Fruit fly (Drosophila melanogaster) whole organism, embryonic: ENCODE data around the gene CG14341.
A peak's percentile ranks its signal among the peaks of the same experiment; 100 is the strongest.

Experiments used
- Atf3 ChIP-seq: fragments of 200-800 bp; sonication (Bioruptor generic); optimal IDR thresholded peaks from 3 replicates; lab custom pipeline; 2016; ENCODE audit warnings: missing biosample characterization, missing genetic modification characterization
- CG12071 ChIP-seq: fragments of 200-800 bp; sonication (Bioruptor generic); optimal IDR thresholded peaks from 3 replicates; lab custom pipeline; 2018; ENCODE audit warnings: missing biosample characterization, mild to moderate bottlenecking, missing genetic modification characterization
- CG12104 ChIP-seq: fragments of 200-800 bp; sonication (Bioruptor generic); optimal IDR thresholded peaks from 3 replicates; lab custom pipeline; 2016; ENCODE audit warnings: missing biosample characterization, missing genetic modification characterization
- CG13296 ChIP-seq: fragments of 200-800 bp; sonication (Bioruptor generic); optimal IDR thresholded peaks from 3 replicates; lab custom pipeline; 2018; ENCODE audit warnings: missing biosample characterization, mild to moderate bottlenecking, missing genetic modification characterization
- CG1602 ChIP-seq: fragments of 200-800 bp; sonication (Bioruptor generic); optimal IDR thresholded peaks from 3 replicates; lab custom pipeline; 2016; ENCODE audit warnings: missing biosample characterization, missing genetic modification characterization
- CG18476 ChIP-seq: fragments of 200-800 bp; sonication (Bioruptor generic); optimal IDR thresholded peaks from 2 replicates; lab custom pipeline; 2016; ENCODE audit warnings: missing biosample characterization, mild to moderate bottlenecking, missing genetic modification characterization
- CG18764 ChIP-seq: fragments of 200-800 bp; sonication (Bioruptor generic); optimal IDR thresholded peaks from 3 replicates; lab custom pipeline; 2016; ENCODE audit warnings: missing biosample characterization, missing genetic modification characterization
- CG2712 ChIP-seq: fragments of 200-800 bp; optimal IDR thresholded peaks from 3 replicates; lab custom pipeline; 2019; ENCODE audit warnings: missing biosample characterization, mild to moderate bottlenecking, missing genetic modification characterization, moderate library complexity
- CG43689 ChIP-seq: fragments of 200-800 bp; sonication (Bioruptor generic); IDR thresholded peaks from 2 replicates; pipeline ENCODE4 v1.3.6; 2022; ENCODE audit warnings: missing biosample characterization, missing genetic modification characterization
- CG4404 ChIP-seq: fragments of 200-800 bp; sonication (Bioruptor generic); IDR thresholded peaks from 2 replicates; pipeline ENCODE4 v1.3.6; 2022; ENCODE audit warnings: missing biosample characterization, missing genetic modification characterization
- CG6175 ChIP-seq: fragments of 200-800 bp; sonication (Bioruptor generic); IDR thresholded peaks from 3 replicates; pipeline ENCODE4 v1.3.6; 2022; ENCODE audit warnings: missing biosample characterization, missing genetic modification characterization
- CG7786 ChIP-seq: fragments of 200-800 bp; sonication (Bioruptor generic); optimal IDR thresholded peaks from 2 replicates; lab custom pipeline; 2016; ENCODE audit warnings: missing biosample characterization, missing genetic modification characterization
- CG8089 ChIP-seq: fragments of 200-800 bp; sonication (Bioruptor generic); optimal IDR thresholded peaks from 3 replicates; lab custom pipeline; 2016; ENCODE audit warnings: missing biosample characterization, missing genetic modification characterization
- CG8290 ChIP-seq, 3 experiments: fragments of 200-800 bp; sonication (Bioruptor generic); optimal IDR thresholded peaks; 2 replicates each; lab custom pipeline; 2016 to 2019; ENCODE audit warnings: missing biosample characterization in 3 of 3, missing genetic modification characterization in 3 of 3, mild to moderate bottlenecking in 2 of 3, moderate library complexity in 1 of 3
- CG8765 ChIP-seq: fragments of 200-800 bp; sonication (Bioruptor generic); IDR thresholded peaks from 2 replicates; pipeline ENCODE4 v1.3.6; 2022; ENCODE audit warnings: missing biosample characterization, missing genetic modification characterization
- CoRest ChIP-seq: fragments of 200-800 bp; sonication (Bioruptor generic); optimal IDR thresholded peaks from 3 replicates; lab custom pipeline; 2018; ENCODE audit warnings: missing biosample characterization, mild to moderate bottlenecking, missing genetic modification characterization, moderate library complexity
- D19A ChIP-seq: fragments of 200-800 bp; optimal IDR thresholded peaks from 3 replicates; lab custom pipeline; 2019; ENCODE audit warnings: missing biosample characterization, mild to moderate bottlenecking, missing genetic modification characterization, moderate library complexity
- Dek ChIP-seq: fragments of 200-800 bp; sonication (Bioruptor generic); optimal IDR thresholded peaks from 3 replicates; lab custom pipeline; 2019; ENCODE audit warnings: missing biosample characterization, mild to moderate bottlenecking, missing genetic modification characterization, moderate library complexity
- E2f1 ChIP-seq: fragments of 200-800 bp; sonication (Bioruptor generic); IDR thresholded peaks from 2 replicates; pipeline ENCODE4 v1.3.6; 2022; ENCODE audit warnings: missing biosample characterization, missing genetic modification characterization
- Fer1 ChIP-seq: fragments of 200-800 bp; sonication (Bioruptor generic); optimal IDR thresholded peaks from 2 replicates; lab custom pipeline; 2017; ENCODE audit warnings: missing biosample characterization, mild to moderate bottlenecking, missing genetic modification characterization
- Hr78 ChIP-seq, 2 experiments: fragments of 200-800 bp in 1 of 2; fragments of >200 bp in 1 of 2; sonication (Bioruptor generic) in 1 of 2; optimal IDR thresholded peaks; 2 replicates each; lab custom pipeline; 2017 to 2019; ENCODE audit warnings: missing biosample characterization in 2 of 2, missing genetic modification characterization in 2 of 2, mild to moderate bottlenecking in 1 of 2, moderate library complexity in 1 of 2
- MBD-R2 ChIP-seq: fragments of 200-800 bp; sonication (Bioruptor generic); IDR thresholded peaks from 2 replicates; pipeline ENCODE4 v1.3.6; 2022; ENCODE audit warnings: missing biosample characterization, missing genetic modification characterization
- Mrtf ChIP-seq: fragments of 200-800 bp; sonication (Bioruptor generic); IDR thresholded peaks from 3 replicates; pipeline ENCODE4 v1.3.6; 2022; ENCODE audit warnings: missing biosample characterization, missing genetic modification characterization
- NC2α ChIP-seq: fragments of 200-800 bp; sonication (Bioruptor generic); optimal IDR thresholded peaks from 2 replicates; lab custom pipeline; 2016; ENCODE audit warnings: missing biosample characterization, missing genetic modification characterization
- NK7.1 ChIP-seq: fragments of 200-800 bp; sonication (Bioruptor generic); optimal IDR thresholded peaks from 3 replicates; lab custom pipeline; 2016; ENCODE audit warnings: missing biosample characterization, missing genetic modification characterization
- Oli ChIP-seq: fragments of 200-800 bp; sonication (Bioruptor generic); optimal IDR thresholded peaks from 2 replicates; lab custom pipeline; 2018; ENCODE audit warnings: missing biosample characterization, mild to moderate bottlenecking, missing genetic modification characterization, moderate library complexity
- Rfx ChIP-seq: fragments of 200-800 bp; sonication (Bioruptor generic); IDR thresholded peaks from 2 replicates; pipeline ENCODE4 v1.3.6; 2022; ENCODE audit warnings: missing biosample characterization, missing genetic modification characterization
- Scr ChIP-seq: fragments of 200-800 bp; sonication (Bioruptor generic); IDR thresholded peaks from 2 replicates; pipeline ENCODE4 v1.3.6; 2022; ENCODE audit warnings: missing biosample characterization, missing genetic modification characterization; ENCODE audit not compliant: partially characterized antibody
- Side ChIP-seq: fragments of 200-800 bp; sonication (Bioruptor generic); optimal IDR thresholded peaks from 2 replicates; lab custom pipeline; 2016; ENCODE audit warnings: missing biosample characterization, missing genetic modification characterization
- TFAM ChIP-seq: fragments of 200-800 bp; sonication (Bioruptor generic); optimal IDR thresholded peaks from 2 replicates; lab custom pipeline; 2017; ENCODE audit warnings: missing biosample characterization, missing genetic modification characterization, inconsistent platforms
- ac ChIP-seq: fragments of 200-800 bp; sonication (Bioruptor generic); optimal IDR thresholded peaks from 3 replicates; lab custom pipeline; 2017; ENCODE audit warnings: missing biosample characterization, mild to moderate bottlenecking, missing genetic modification characterization
- aop ChIP-seq: fragments of 200-800 bp; sonication (Bioruptor generic); IDR thresholded peaks from 2 replicates; pipeline ENCODE4 v1.3.6; 2022; ENCODE audit warnings: missing biosample characterization, missing genetic modification characterization
- ash1 ChIP-seq: fragments of 200-800 bp; sonication (Bioruptor generic); optimal IDR thresholded peaks from 2 replicates; lab custom pipeline; 2018; ENCODE audit warnings: missing biosample characterization, mild to moderate bottlenecking, missing genetic modification characterization
- ato ChIP-seq: fragments of 200-800 bp; sonication (Bioruptor generic); IDR thresholded peaks from 2 replicates; pipeline ENCODE4 v1.3.6; 2022; ENCODE audit warnings: missing biosample characterization, missing genetic modification characterization; ENCODE audit not compliant: partially characterized antibody
- bowl ChIP-seq: fragments of 200-800 bp; sonication (Bioruptor generic); IDR thresholded peaks from 2 replicates; pipeline ENCODE4 v1.3.6; 2022; ENCODE audit warnings: missing biosample characterization, missing genetic modification characterization
- br ChIP-seq: fragments of >200 bp; optimal IDR thresholded peaks from 2 replicates; lab custom pipeline; 2017
- chm ChIP-seq: fragments of 200-800 bp; sonication (Bioruptor generic); IDR thresholded peaks from 2 replicates; pipeline ENCODE4 v1.3.6; 2022; ENCODE audit warnings: missing biosample characterization, missing genetic modification characterization
- chn ChIP-seq: fragments of 200-800 bp; sonication (Bioruptor generic); optimal IDR thresholded peaks from 2 replicates; lab custom pipeline; 2016; ENCODE audit warnings: missing biosample characterization, missing genetic modification characterization
- crol ChIP-seq: fragments of 200-800 bp; sonication (Bioruptor generic); IDR thresholded peaks from 2 replicates; pipeline ENCODE4 v1.3.6; 2022; ENCODE audit warnings: missing biosample characterization, missing genetic modification characterization
- dmrt11E ChIP-seq: fragments of 200-800 bp; sonication (Bioruptor generic); optimal IDR thresholded peaks from 3 replicates; lab custom pipeline; 2018; ENCODE audit warnings: missing biosample characterization, mild to moderate bottlenecking, missing genetic modification characterization, moderate library complexity
- dysf ChIP-seq: fragments of 200-800 bp; sonication (Bioruptor generic); IDR thresholded peaks from 3 replicates; pipeline ENCODE4 v1.3.6; 2022; ENCODE audit warnings: missing biosample characterization, missing genetic modification characterization
- fu2 ChIP-seq: fragments of 200-800 bp; sonication (Bioruptor generic); optimal IDR thresholded peaks from 2 replicates; lab custom pipeline; 2016; ENCODE audit warnings: missing biosample characterization, missing genetic modification characterization
- gt ChIP-seq: fragments of 200-800 bp; sonication (Bioruptor generic); IDR thresholded peaks from 2 replicates; pipeline ENCODE4 v1.3.6; 2022; ENCODE audit warnings: missing biosample characterization, missing genetic modification characterization
- luna ChIP-seq: fragments of 200-800 bp; sonication (Bioruptor generic); optimal IDR thresholded peaks from 2 replicates; lab custom pipeline; 2016; ENCODE audit warnings: missing biosample characterization, missing genetic modification characterization
- ranshi ChIP-seq: fragments of 200-800 bp; sonication (Bioruptor generic); IDR thresholded peaks from 2 replicates; pipeline ENCODE4 v1.3.6; 2022; ENCODE audit warnings: missing biosample characterization, missing genetic modification characterization
- run ChIP-seq: fragments of 200-800 bp; sonication (Bioruptor generic); optimal IDR thresholded peaks from 3 replicates; lab custom pipeline; 2018; ENCODE audit warnings: missing biosample characterization, mild to moderate bottlenecking, missing genetic modification characterization
- sim ChIP-seq: fragments of 200-800 bp; sonication (Bioruptor generic); IDR thresholded peaks from 2 replicates; pipeline ENCODE4 v1.3.6; 2022; ENCODE audit warnings: missing biosample characterization, missing genetic modification characterization
- so ChIP-seq: fragments of 200-800 bp; sonication (Bioruptor generic); IDR thresholded peaks from 3 replicates; pipeline ENCODE4 v1.3.6; 2022; ENCODE audit warnings: missing biosample characterization, missing genetic modification characterization
- ttk ChIP-seq: fragments of 200-800 bp; sonication (Bioruptor generic); IDR thresholded peaks from 2 replicates; pipeline ENCODE4 v2.1.2; 2022; ENCODE audit warnings: missing biosample characterization, missing genetic modification characterization
- yki ChIP-seq: fragments of >200 bp; optimal IDR thresholded peaks from 3 replicates; lab custom pipeline; 2018

The CG14341 gene

DNA sequence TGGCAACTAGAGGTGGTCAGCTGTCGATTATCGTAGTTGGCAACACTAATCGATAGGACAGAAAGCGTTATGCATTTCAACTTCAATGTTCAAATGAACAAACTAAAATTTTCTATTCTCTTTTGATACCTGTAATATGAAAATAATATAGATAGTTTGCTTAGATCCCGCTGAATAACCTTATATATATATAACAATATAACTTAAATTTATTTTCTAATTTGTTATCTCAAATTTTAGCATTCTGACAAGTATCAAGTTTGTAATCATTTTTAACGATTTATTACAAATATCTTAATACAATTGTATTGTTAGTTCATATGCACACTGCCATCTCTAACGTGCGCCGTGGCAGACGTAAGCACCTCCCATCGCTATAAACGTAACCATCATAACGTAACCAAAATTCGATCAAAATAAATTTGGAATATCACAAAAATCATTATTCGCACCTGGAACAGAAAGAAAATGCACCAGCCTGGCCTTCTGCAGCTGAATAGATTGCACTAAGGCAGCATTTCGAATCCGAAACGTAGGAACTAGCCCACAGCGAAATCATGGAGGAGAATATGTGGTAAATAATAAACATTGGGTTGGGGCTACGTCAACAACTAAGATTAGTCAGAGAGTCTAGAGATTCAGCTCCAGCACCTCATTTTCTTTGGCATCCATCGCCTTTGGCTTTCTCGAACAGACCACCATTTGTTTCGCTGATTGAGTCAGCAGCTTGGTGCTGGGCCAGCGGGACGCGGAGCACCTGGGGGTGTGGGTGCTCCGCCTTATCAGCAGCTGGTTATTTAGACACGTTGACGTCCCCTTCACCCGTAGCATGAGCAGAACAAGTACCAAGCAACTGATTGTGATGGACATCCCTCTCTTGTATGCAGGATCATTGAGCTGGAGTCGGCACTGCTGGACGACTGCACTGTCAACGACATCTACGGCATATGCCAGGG is 37.1 kb upstream of the CG14341 start, which contains the start of the genes Pino and TBC1D23 (continued):
- no peak for TF ChIP-seq ac (GFP tag; lab: Kevin White, UChicago)
- no peak for TF ChIP-seq ash1 (GFP tag; lab: Kevin White, UChicago)
- no peak for TF ChIP-seq br
- peak; percentile 85 for TF ChIP-seq Rfx (GFP tag; lab: Robert Waterston, UW)
- TF ChIP-seq Oli (tag; lab: Kevin White, UChicago), result peak; percentile 33
- no peak for TF ChIP-seq CG12071 (GFP tag; lab: Kevin White, UChicago)
- peak; percentile 52 for TF ChIP-seq CG18764 (GFP tag; lab: Kevin White, UChicago)
- TF ChIP-seq aop (GFP tag; lab: Robert Waterston, UW), result no peak
- peak; percentile 28 for TF ChIP-seq luna
- peak; percentile 59; the same call in 1 of the 2 replicates for TF ChIP-seq ttk (GFP tag; lab: Robert Waterston, UW)
- no peak for TF ChIP-seq CG13296 (GFP tag; lab: Kevin White, UChicago)
- TF ChIP-seq Fer1 (GFP tag; lab: Kevin White, UChicago), result peak; percentile 30
- no peak for TF ChIP-seq NC2α (GFP tag; lab: Kevin White, UChicago)
- peak; percentile 50 for TF ChIP-seq chn (GFP tag; lab: Kevin White, UChicago)
- TF ChIP-seq CG4404 (GFP tag; lab: Robert Waterston, UW), result peak; percentile 63
- TF ChIP-seq Side (GFP tag; lab: Kevin White, UChicago), result no peak
- peak; percentile 79 for TF ChIP-seq dysf (GFP tag; lab: Robert Waterston, UW)
- no peak for TF ChIP-seq ato (GFP tag; lab: Robert Waterston, UW)
- peak; percentile 13 for TF ChIP-seq Atf3 (GFP tag; lab: Kevin White, UChicago)
- TF ChIP-seq bowl (GFP tag; lab: Robert Waterston, UW), result no peak
- TF ChIP-seq TFAM (GFP tag; lab: Kevin White, UChicago), result no peak
- peak; percentile 50 for TF ChIP-seq CG12104 (GFP tag; lab: Kevin White, UChicago)
- TF ChIP-seq so (GFP tag; lab: Robert Waterston, UW), result peak; percentile 69; the same call in 1 of the 3 replicates
- TF ChIP-seq MBD-R2, result peak; percentile 26; the same call in 1 of the 2 replicates
- TF ChIP-seq yki (lab: Kevin White, UChicago), result no peak
- no peak for TF ChIP-seq NK7.1 (GFP tag; lab: Kevin White, UChicago)
- peak; percentile 74 for TF ChIP-seq dmrt11E (tag; lab: Kevin White, UChicago)
- TF ChIP-seq sim (GFP tag; lab: Robert Waterston, UW), result no peak
- peak; percentile 56 for TF ChIP-seq D19A (tag; lab: Kevin White, UChicago)
- TF ChIP-seq Hr78 (GFP tag; optimal IDR thresholded peaks at IDR 0.05; lab: Kevin White, UChicago), result no peak
- TF ChIP-seq fu2 (GFP tag; lab: Kevin White, UChicago), result peak; percentile 9
- no peak for TF ChIP-seq chm
- TF ChIP-seq Scr, result peak; percentile 80
- TF ChIP-seq E2f1 (GFP tag; lab: Robert Waterston, UW), result peak; percentile 66
- TF ChIP-seq Mrtf (GFP tag; lab: Robert Waterston, UW), result peak; percentile 50; the same call in 2 of the 3 replicates
- TF ChIP-seq gt (GFP tag; lab: Robert Waterston, UW), result no peak
- TF ChIP-seq CG18476 (GFP tag; lab: Kevin White, UChicago), result no peak
- TF ChIP-seq CG7786, result peak; percentile 24
- TF ChIP-seq ranshi, result peak; percentile 71; the same call in 1 of the 2 replicates
- peak; percentile 69 for TF ChIP-seq Dek (tag; lab: Kevin White, UChicago)
- TF ChIP-seq CG8765 (GFP tag; lab: Robert Waterston, UW), result no peak; the same call in 1 of the 2 replicates
- peak; percentile 88 for TF ChIP-seq CoRest (tag; lab: Kevin White, UChicago)
- peak; percentile 88 for TF ChIP-seq crol (GFP tag; lab: Robert Waterston, UW)
- TF ChIP-seq CG8290 (GFP tag; optimal IDR thresholded peaks at IDR 0.05; lab: Kevin White, UChicago), result no peak
- TF ChIP-seq CG8290 (tag; optimal IDR thresholded peaks at IDR 0.05; lab: Kevin White, UChicago), result peak in 1 of 2 experiments; percentile 58
- no peak for TF ChIP-seq CG8089 (GFP tag; lab: Kevin White, UChicago)
- no peak for TF ChIP-seq run (tag; lab: Kevin White, UChicago)
- TF ChIP-seq CG43689 (GFP tag; lab: Robert Waterston, UW), result no peak
- TF ChIP-seq CG2712 (tag; lab: Kevin White, UChicago), result peak; percentile 82
- peak; percentile 75 for TF ChIP-seq CG1602
- no peak for TF ChIP-seq CG6175
